Fruit fly (Drosophila melanogaster): Measurements from ENCODE around the gene CG9130.

dm6 chr3L:1275767-1276166, 24.0 kb downstream of the CG9130 start, which contains the start of gene CG32333:
- TF ChIP-seq CG8478 (optimal IDR thresholded peaks at IDR 0.05), result no peak
- TF ChIP-seq CTCF (optimal IDR thresholded peaks at IDR 0.05), result no peak

Measured in S2 (cell line).